Fruit fly (Drosophila melanogaster) whole organism, wandering third instar larva: Measurements from ENCODE around the gene CG2186.
A peak's percentile ranks its signal among the peaks of the same experiment; 100 is the strongest.

ENCODE experiments used
- Abd-B ChIP-seq: fragments of >200 bp; optimal IDR thresholded peaks from 2 replicates; lab custom pipeline; 2017; ENCODE audit warnings: missing biosample characterization, missing genetic modification characterization
- CG32264 ChIP-seq: fragments of 200-800 bp; sonication (Bioruptor generic); optimal IDR thresholded peaks from 2 replicates; lab custom pipeline; 2016; ENCODE audit warnings: missing biosample characterization, missing genetic modification characterization
- CrebA ChIP-seq: fragments of 200-800 bp; sonication (Bioruptor generic); optimal IDR thresholded peaks from 2 replicates; lab custom pipeline; 2016; ENCODE audit warnings: missing biosample characterization, mild to moderate bottlenecking, missing genetic modification characterization, borderline replicate concordance
- Dif ChIP-seq: fragments of 200-275, 200-300 bp; sonication (Bioruptor generic); optimal IDR thresholded peaks from 2 replicates; lab custom pipeline; 2018; ENCODE audit warnings: missing biosample characterization, missing genetic modification characterization; ENCODE audit not compliant: partially characterized antibody
- HLH106 ChIP-seq: fragments of 200-800 bp; optimal IDR thresholded peaks from 3 replicates; lab custom pipeline; 2019; ENCODE audit warnings: missing biosample characterization, mild to moderate bottlenecking, missing genetic modification characterization, moderate library complexity
- Hnf4 ChIP-seq: fragments of 200-800 bp; sonication (Bioruptor generic); optimal IDR thresholded peaks from 2 replicates; lab custom pipeline; 2016; ENCODE audit warnings: missing biosample characterization, mild to moderate bottlenecking, missing genetic modification characterization
- Hr83 ChIP-seq: fragments of 200-300 bp; sonication (Bioruptor generic); optimal IDR thresholded peaks from 2 replicates; lab custom pipeline; 2016; ENCODE audit warnings: missing biosample characterization, mild to moderate bottlenecking, missing genetic modification characterization, moderate library complexity; ENCODE audit not compliant: poor library complexity, severe bottlenecking
- Jra ChIP-seq: sonication (Bioruptor generic); optimal IDR thresholded peaks from 2 replicates; lab custom pipeline; 2016; ENCODE audit warnings: missing biosample characterization, missing genetic modification characterization
- Mio ChIP-seq: sonication (Bioruptor generic); optimal IDR thresholded peaks from 2 replicates; lab custom pipeline; 2016; ENCODE audit warnings: missing biosample characterization, missing genetic modification characterization
- Myc ChIP-seq: fragments of >200 bp; optimal IDR thresholded peaks from 2 replicates; lab custom pipeline; 2017
- N ChIP-seq: fragments of >200 bp; optimal IDR thresholded peaks from 2 replicates; lab custom pipeline; 2018; ENCODE audit warnings: missing biosample characterization, missing external identifiers, missing genetic modification characterization
- OdsH ChIP-seq: fragments of 200-800 bp; sonication (Bioruptor generic); optimal IDR thresholded peaks from 2 replicates; lab custom pipeline; 2016; ENCODE audit warnings: missing biosample characterization, mild to moderate bottlenecking, missing genetic modification characterization
- Rel ChIP-seq, 2 experiments: fragments of 200-800 bp; sonication (Bioruptor generic) in 1 of 2; optimal IDR thresholded peaks; 2 replicates in 1 of 2; 3 replicates in 1 of 2; lab custom pipeline; 2016 to 2019; ENCODE audit warnings: mild to moderate bottlenecking in 2 of 2, missing biosample characterization in 2 of 2, missing genetic modification characterization in 2 of 2, moderate library complexity in 1 of 2
- Sp1 ChIP-seq: fragments of 200-800 bp; sonication (Bioruptor generic); optimal IDR thresholded peaks from 3 replicates; lab custom pipeline; 2019; ENCODE audit warnings: missing biosample characterization, mild to moderate bottlenecking, missing genetic modification characterization, moderate library complexity
- Vsx2 ChIP-seq: fragments of 200-300, 225-300 bp; sonication (Bioruptor generic); optimal IDR thresholded peaks from 2 replicates; lab custom pipeline; 2018; ENCODE audit warnings: missing biosample characterization, missing genetic modification characterization; ENCODE audit not compliant: partially characterized antibody
- br ChIP-seq: fragments of 200-800 bp; sonication (Bioruptor generic); optimal IDR thresholded peaks from 2 replicates; lab custom pipeline; 2016; ENCODE audit warnings: missing biosample characterization, missing genetic modification characterization
- brk ChIP-seq: fragments of 200-800 bp; sonication (Bioruptor generic); optimal IDR thresholded peaks from 2 replicates; lab custom pipeline; 2016; ENCODE audit warnings: missing biosample characterization, mild to moderate bottlenecking, missing genetic modification characterization
- dmrt93B ChIP-seq: fragments of 200-800 bp; sonication (Bioruptor generic); optimal IDR thresholded peaks from 2 replicates; lab custom pipeline; 2018; ENCODE audit warnings: missing biosample characterization, mild to moderate bottlenecking, missing genetic modification characterization
- dsf ChIP-seq: sonication (Bioruptor generic); optimal IDR thresholded peaks from 2 replicates; lab custom pipeline; 2016; ENCODE audit warnings: missing biosample characterization, missing genetic modification characterization, borderline replicate concordance
- ey ChIP-seq: fragments of 200-800 bp; sonication (Bioruptor generic); optimal IDR thresholded peaks from 2 replicates; lab custom pipeline; 2016; ENCODE audit warnings: missing biosample characterization, missing genetic modification characterization
- foxo ChIP-seq, 2 experiments: fragments of 200-800 bp; sonication (Bioruptor generic); optimal IDR thresholded peaks; 2 replicates in 1 of 2; 3 replicates in 1 of 2; lab custom pipeline; 2016 to 2017; ENCODE audit warnings: missing biosample characterization in 2 of 2, missing genetic modification characterization in 2 of 2
- fru ChIP-seq: fragments of 200-800 bp; sonication (Bioruptor generic); optimal IDR thresholded peaks from 3 replicates; lab custom pipeline; 2016; ENCODE audit warnings: missing biosample characterization, mild to moderate bottlenecking, missing genetic modification characterization
- jim ChIP-seq: fragments of 175-275, 200-325 bp; sonication (Bioruptor generic); optimal IDR thresholded peaks from 2 replicates; lab custom pipeline; 2016; ENCODE audit warnings: missing biosample characterization, mild to moderate bottlenecking, missing genetic modification characterization
- lola ChIP-seq: fragments of >200 bp; optimal IDR thresholded peaks from 2 replicates; lab custom pipeline; 2017; ENCODE audit warnings: missing biosample characterization, missing genetic modification characterization
- rgr ChIP-seq: fragments of 200-800 bp; sonication (Bioruptor generic); optimal IDR thresholded peaks from 3 replicates; lab custom pipeline; 2016; ENCODE audit warnings: missing biosample characterization, mild to moderate bottlenecking, missing genetic modification characterization
- usp ChIP-seq: fragments of >200 bp; optimal IDR thresholded peaks from 2 replicates; lab custom pipeline; 2017; ENCODE audit warnings: missing biosample characterization, missing genetic modification characterization
- woc ChIP-seq: sonication (Bioruptor generic); optimal IDR thresholded peaks from 2 replicates; lab custom pipeline; 2016; ENCODE audit warnings: missing biosample characterization, mild to moderate bottlenecking, missing genetic modification characterization

The CG2186 gene

DNA sequence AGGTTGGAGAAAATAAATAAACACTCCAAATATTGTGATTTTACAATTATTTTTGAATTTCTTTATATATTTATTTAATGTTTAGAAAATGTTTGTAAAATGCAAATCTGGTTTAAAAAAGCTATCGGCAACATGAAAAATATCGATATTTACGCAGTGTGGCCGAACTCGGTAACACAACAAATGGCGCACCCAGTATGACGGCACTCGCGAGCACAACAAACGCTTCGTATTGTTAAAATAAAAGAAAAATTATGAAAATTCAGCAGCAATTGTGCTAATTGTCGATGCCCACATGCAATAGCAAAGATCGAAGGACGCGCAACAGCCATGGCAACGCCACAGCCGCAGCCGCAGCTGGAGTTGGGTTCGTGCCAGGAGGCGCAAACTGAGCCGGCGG is 8.9 kb upstream of the CG2186 start, which contains the start of gene CG2202:
CG2202 (plus strand) TSS at position 193 of the 400 bp plus-strand sequence.
- TF ChIP-seq rgr (GFP tag; lab: Kevin White, UChicago) (peak; percentile 11), brk (GFP tag; lab: Kevin White, UChicago) (no peak), Abd-B (GFP tag; lab: Kevin White, UChicago) (no peak)

dm6 chrX:10854686-10855085 is 2.8 kb upstream of the CG2186 start, which contains the start of gene feo:
TSS of gene feo (minus strand) at chrX:10854869.
- no peak for TF ChIP-seq rgr (GFP tag; lab: Kevin White, UChicago)
- TF ChIP-seq Rel (GFP tag; optimal IDR thresholded peaks at IDR 0.05; lab: Kevin White, UChicago): no peak
- no peak for TF ChIP-seq Rel (tag; optimal IDR thresholded peaks at IDR 0.05; lab: Kevin White, UChicago)
- TF ChIP-seq usp (GFP tag; lab: Kevin White, UChicago): no peak
- no peak for TF ChIP-seq Hnf4 (GFP tag; lab: Kevin White, UChicago)
- TF ChIP-seq fru (GFP tag; lab: Kevin White, UChicago): no peak
- TF ChIP-seq OdsH (GFP tag; lab: Kevin White, UChicago): no peak
- TF ChIP-seq CrebA (GFP tag; lab: Kevin White, UChicago): no peak
- TF ChIP-seq Dif (GFP tag; lab: Kevin White, UChicago): no peak
- no peak for TF ChIP-seq jim (GFP tag; lab: Kevin White, UChicago)
- TF ChIP-seq Myc (lab: Kevin White, UChicago): no peak
- TF ChIP-seq foxo (GFP tag; optimal IDR thresholded peaks at IDR 0.05; lab: Kevin White, UChicago): no peak
- TF ChIP-seq CG32264 (GFP tag; lab: Kevin White, UChicago): no peak
- no peak for TF ChIP-seq Vsx2 (GFP tag; lab: Kevin White, UChicago)
- no peak for TF ChIP-seq lola
- TF ChIP-seq Sp1 (GFP tag; lab: Kevin White, UChicago): no peak
- TF ChIP-seq Mio (GFP tag; lab: Kevin White, UChicago): no peak
- TF ChIP-seq, all 38 proteins: peak for 0

- no peak for TF ChIP-seq Jra (GFP tag; lab: Kevin White, UChicago)
- peak; percentile 58 for TF ChIP-seq N (GFP tag; lab: Kevin White, UChicago)
- no peak for TF ChIP-seq foxo (GFP tag; optimal IDR thresholded peaks at IDR 0.05; lab: Kevin White, UChicago)
- TF ChIP-seq woc (GFP tag; lab: Kevin White, UChicago): no peak
Measured at dm6 chrX:10857853-10858252, 398 bp downstream of the CG2186 start.

- no peak for TF ChIP-seq dmrt93B (GFP tag; lab: Kevin White, UChicago)
- TF ChIP-seq Jra (GFP tag; lab: Kevin White, UChicago): no peak
- TF ChIP-seq HLH106 (tag; lab: Kevin White, UChicago): no peak
- no peak for TF ChIP-seq Hr83 (GFP tag; lab: Kevin White, UChicago)
- TF ChIP-seq Vsx2 (GFP tag; lab: Kevin White, UChicago): no peak
- TF ChIP-seq, all 38 proteins: peak for 0
Measured at dm6 chrX:10865580-10866331, 8.3 kb downstream of the CG2186 start.

dm6 chrX:10867692-10868091 is 10.2 kb downstream of the CG2186 start:
- TF ChIP-seq woc (GFP tag; lab: Kevin White, UChicago) (no peak), rgr (GFP tag; lab: Kevin White, UChicago) (no peak), Myc (lab: Kevin White, UChicago) (no peak), lola (no peak), N (GFP tag; lab: Kevin White, UChicago) (no peak), HLH106 (tag; lab: Kevin White, UChicago) (no peak), brk (GFP tag; lab: Kevin White, UChicago) (no peak), br (GFP tag; lab: Kevin White, UChicago) (no peak), ey (no peak), dsf (GFP tag; lab: Kevin White, UChicago) (no peak), Jra (GFP tag; lab: Kevin White, UChicago) (no peak), Rel (GFP tag; optimal IDR thresholded peaks at IDR 0.05; lab: Kevin White, UChicago) (no peak), Rel (tag; optimal IDR thresholded peaks at IDR 0.05; lab: Kevin White, UChicago) (no peak)
